Worm (Caenorhabditis elegans) whole organism, L1 larva: ENCODE measurements around the gene F25H8.2.
A peak's percentile ranks its signal among the peaks of the same experiment; 100 is the strongest.

Experiments
- C34B4.2 ChIP-seq: sonication (generic microtip); optimal IDR thresholded peaks from 2 replicates; lab custom pipeline; 2017; ENCODE audit warnings: mild to moderate bottlenecking, missing genetic modification characterization, missing compliant biosample characterization
- F16B12.6 ChIP-seq: fragments of 150-350 bp; optimal IDR thresholded peaks from 2 replicates; lab custom pipeline; 2014; ENCODE audit warnings: missing biosample characterization, missing genetic modification characterization
- ceh-63 ChIP-seq: fragments of 200-800 bp; sonication (Bioruptor generic); optimal IDR thresholded peaks from 2 replicates; lab custom pipeline; 2018; ENCODE audit warnings: mild to moderate bottlenecking, missing genetic modification characterization, missing compliant biosample characterization
- ceh-8 ChIP-seq: fragments of 200-800 bp; sonication (Bioruptor generic); optimal IDR thresholded peaks from 2 replicates; lab custom pipeline; 2018; ENCODE audit warnings: mild to moderate bottlenecking, missing genetic modification characterization, moderate library complexity, missing compliant biosample characterization
- ces-1 ChIP-seq: fragments of 150-350 bp; optimal IDR thresholded peaks from 2 replicates; lab custom pipeline; 2014; ENCODE audit warnings: missing biosample characterization, missing genetic modification reagents, missing genetic modification characterization
- efl-1 ChIP-seq, 4 experiments: fragments of 150-350 bp; optimal IDR thresholded peaks in 3 of 4; peaks in 1 of 4; 1 replicate in 1 of 4; 2 replicates in 3 of 4; lab custom pipeline; 2014; ENCODE audit warnings: missing biosample characterization in 2 of 4, missing genetic modification characterization in 2 of 4, missing genetic modification reagents in 2 of 4
- efl-3 ChIP-seq: fragments of 200-800 bp; sonication (Bioruptor generic); optimal IDR thresholded peaks from 2 replicates; lab custom pipeline; 2018; ENCODE audit warnings: mild to moderate bottlenecking, missing genetic modification characterization, missing compliant biosample characterization
- elt-2 ChIP-seq: sonication (generic microtip); optimal IDR thresholded peaks from 2 replicates; lab custom pipeline; 2016; ENCODE audit warnings: missing genetic modification characterization, mild to moderate bottlenecking, inconsistent platforms, missing compliant biosample characterization, missing genetic modification reagents
- ets-5 ChIP-seq: fragments of 200-800 bp; sonication (Bioruptor generic); IDR thresholded peaks from 2 replicates; pipeline ENCODE4 v1.3.6; 2022; ENCODE audit warnings: missing genetic modification characterization, missing compliant biosample characterization
- fkh-8 ChIP-seq: sonication (generic microtip); optimal IDR thresholded peaks from 2 replicates; lab custom pipeline; 2016; ENCODE audit warnings: mild to moderate bottlenecking, missing genetic modification characterization, missing compliant biosample characterization
- hlh-4 ChIP-seq: sonication (generic microtip); optimal IDR thresholded peaks from 2 replicates; lab custom pipeline; 2016; ENCODE audit warnings: mild to moderate bottlenecking, missing genetic modification characterization, missing compliant biosample characterization
- hpl-2 ChIP-seq: fragments of 150-350 bp; optimal IDR thresholded peaks from 2 replicates; lab custom pipeline; 2014; ENCODE audit warnings: missing biosample characterization, missing genetic modification reagents, missing genetic modification characterization
- jun-1 ChIP-seq: fragments of 150-350 bp; optimal IDR thresholded peaks from 2 replicates; lab custom pipeline; 2014; ENCODE audit warnings: missing biosample characterization, missing genetic modification reagents, missing genetic modification characterization
- lin-13 ChIP-seq: fragments of 150-350 bp; optimal IDR thresholded peaks from 2 replicates; lab custom pipeline; 2014; ENCODE audit warnings: missing biosample characterization, missing genetic modification reagents, missing genetic modification characterization
- lin-14 ChIP-seq: fragments of 200-800 bp; sonication (Bioruptor generic); optimal IDR thresholded peaks from 2 replicates; lab custom pipeline; 2018; ENCODE audit warnings: mild to moderate bottlenecking, missing genetic modification characterization, moderate library complexity, missing compliant biosample characterization
- lin-15B ChIP-seq: fragments of 150-350 bp; sonication (generic microtip); optimal IDR thresholded peaks from 3 replicates; lab custom pipeline; 2014; ENCODE audit warnings: missing biosample characterization, missing genetic modification characterization
- lin-35 ChIP-seq, 2 experiments: fragments of 150-350 bp; optimal IDR thresholded peaks; 2 replicates each; lab custom pipeline; 2014; ENCODE audit warnings: missing biosample characterization in 2 of 2, missing genetic modification characterization in 2 of 2, missing genetic modification reagents in 2 of 2
- lin-39 ChIP-seq: fragments of 150-350 bp; optimal IDR thresholded peaks from 2 replicates; lab custom pipeline; 2014; ENCODE audit warnings: missing biosample characterization, missing genetic modification reagents, missing genetic modification characterization
- lsy-2 ChIP-seq, 2 experiments: fragments of 150-350 bp; optimal IDR thresholded peaks; 2 replicates each; lab custom pipeline; 2014; ENCODE audit warnings: missing biosample characterization in 2 of 2, missing genetic modification characterization in 2 of 2
- mef-2 ChIP-seq: fragments of 150-350 bp; optimal IDR thresholded peaks from 2 replicates; lab custom pipeline; 2014; ENCODE audit warnings: missing biosample characterization, missing genetic modification characterization
- mep-1 ChIP-seq: fragments of 150-350 bp; optimal IDR thresholded peaks from 2 replicates; lab custom pipeline; 2014; ENCODE audit warnings: missing biosample characterization, missing genetic modification characterization
- nhr-19 ChIP-seq: fragments of 200-800 bp; sonication (Bioruptor generic); conservative IDR thresholded peaks from 2 replicates; pipeline ENCODE4 v1.3.6; 2022; ENCODE audit warnings: missing genetic modification characterization, missing compliant biosample characterization
- nhr-20 ChIP-seq: sonication (generic microtip); optimal IDR thresholded peaks from 2 replicates; lab custom pipeline; 2016; ENCODE audit warnings: mild to moderate bottlenecking, missing genetic modification characterization, missing compliant biosample characterization
- nhr-237 ChIP-seq: fragments of 150-350 bp; optimal IDR thresholded peaks from 2 replicates; lab custom pipeline; 2014; ENCODE audit warnings: missing biosample characterization, missing genetic modification characterization
- nhr-28 ChIP-seq: fragments of 150-350 bp; optimal IDR thresholded peaks from 2 replicates; lab custom pipeline; 2014; ENCODE audit warnings: missing biosample characterization, missing genetic modification characterization
- nhr-71 ChIP-seq: sonication (generic microtip); optimal IDR thresholded peaks from 2 replicates; lab custom pipeline; 2016; ENCODE audit warnings: mild to moderate bottlenecking, missing genetic modification characterization, moderate library complexity, missing compliant biosample characterization
- nhr-76 ChIP-seq: sonication (generic microtip); optimal IDR thresholded peaks from 2 replicates; lab custom pipeline; 2017; ENCODE audit warnings: missing biosample characterization, missing genetic modification characterization
- nhr-77 ChIP-seq: fragments of 150-350 bp; optimal IDR thresholded peaks from 2 replicates; lab custom pipeline; 2014; ENCODE audit warnings: missing biosample characterization, missing genetic modification characterization
- nhr-84 ChIP-seq: sonication (generic microtip); optimal IDR thresholded peaks from 2 replicates; lab custom pipeline; 2017; ENCODE audit warnings: missing biosample characterization, missing genetic modification characterization
- pag-3 ChIP-seq: sonication (generic microtip); optimal IDR thresholded peaks from 2 replicates; lab custom pipeline; 2017; ENCODE audit warnings: missing genetic modification characterization, mild to moderate bottlenecking, missing compliant biosample characterization, antibody characterized with exemption, borderline replicate concordance; ENCODE audit not compliant: insufficient read depth
- rnt-1 ChIP-seq: sonication (generic microtip); optimal IDR thresholded peaks from 2 replicates; lab custom pipeline; 2016; ENCODE audit warnings: mild to moderate bottlenecking, missing genetic modification characterization, moderate library complexity, missing compliant biosample characterization
- snu-23 ChIP-seq: sonication (generic microtip); optimal IDR thresholded peaks from 2 replicates; lab custom pipeline; 2016; ENCODE audit warnings: missing genetic modification characterization, missing compliant biosample characterization
- sptf-1 ChIP-seq: fragments of 150-350 bp; optimal IDR thresholded peaks from 2 replicates; lab custom pipeline; 2014; ENCODE audit warnings: missing biosample characterization, missing genetic modification characterization
- sup-37 ChIP-seq: fragments of 200-800 bp; sonication (Bioruptor generic); optimal IDR thresholded peaks from 2 replicates; lab custom pipeline; 2018; ENCODE audit warnings: mild to moderate bottlenecking, missing genetic modification characterization, missing compliant biosample characterization
- tbx-2 ChIP-seq: sonication (generic microtip); optimal IDR thresholded peaks from 2 replicates; lab custom pipeline; 2016; ENCODE audit warnings: missing genetic modification characterization, missing compliant biosample characterization
- tlp-1 ChIP-seq: fragments of 150-350 bp; optimal IDR thresholded peaks from 2 replicates; lab custom pipeline; 2014; ENCODE audit warnings: missing biosample characterization, missing genetic modification characterization
- unc-98 ChIP-seq: fragments of 200-800 bp; sonication (Bioruptor generic); IDR thresholded peaks from 2 replicates; pipeline ENCODE4 v1.3.6; 2022; ENCODE audit warnings: missing genetic modification characterization, missing compliant biosample characterization
- zag-1 ChIP-seq: fragments of 150-350 bp; optimal IDR thresholded peaks from 2 replicates; lab custom pipeline; 2014; ENCODE audit warnings: missing biosample characterization, missing genetic modification characterization

The F25H8.2 gene

DNA sequence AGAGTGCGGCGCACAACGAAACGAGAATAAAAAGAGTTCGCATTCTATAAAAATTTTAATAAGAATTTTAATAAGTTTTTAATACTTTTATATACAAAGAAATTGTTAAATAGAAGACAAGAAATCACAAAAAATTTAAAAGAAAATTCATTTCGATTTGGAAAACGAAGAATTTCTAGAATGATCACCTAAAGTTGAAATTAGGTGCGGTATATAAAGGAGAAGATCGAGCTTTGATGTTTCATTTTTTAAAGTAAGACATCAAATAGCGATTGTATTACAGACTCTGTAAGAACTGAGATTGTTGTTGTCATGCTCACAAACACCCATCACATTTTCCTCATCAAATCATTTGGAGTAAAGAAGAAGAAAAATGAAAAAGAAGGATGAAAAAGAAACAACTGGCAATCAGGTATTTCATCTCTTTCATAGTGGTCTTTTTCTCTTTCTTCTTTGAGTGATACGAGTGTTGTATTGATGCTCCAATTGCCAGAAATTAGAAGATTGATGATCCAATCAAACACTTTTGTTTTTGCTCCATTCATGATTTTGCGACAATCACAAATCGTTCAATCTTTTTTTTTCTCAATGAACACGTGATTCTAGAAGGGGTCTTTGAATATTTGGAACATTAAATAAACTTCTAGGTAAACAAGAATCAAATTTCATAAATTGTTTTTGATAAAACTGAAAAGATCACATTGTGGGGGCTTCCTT, 3.7 kb upstream of the F25H8.2 start, which contains the start of gene dur-1:
Gene dur-1, minus strand, starts transcription at position 51 of the 717 bp plus-strand sequence.
- no peak for TF ChIP-seq jun-1 (tag; lab: Kevin White, UChicago)
- TF ChIP-seq zag-1 (tag; lab: Kevin White, UChicago) = no peak
- TF ChIP-seq F16B12.6 = no peak
- no peak for TF ChIP-seq hpl-2 (GFP tag; lab: Kevin White, UChicago)
- peak; percentile 69 for TF ChIP-seq nhr-19 (GFP tag; lab: Robert Waterston, UW)
- TF ChIP-seq ets-5 (GFP tag; lab: Robert Waterston, UW) = no peak
- TF ChIP-seq pag-3 (tag; lab: Kevin White, UChicago) = peak; percentile 46
- no peak for TF ChIP-seq efl-1 (optimal IDR thresholded peaks at IDR 0.05; lab: Kevin White, UChicago)
- no peak for TF ChIP-seq efl-1 (GFP tag; optimal IDR thresholded peaks at IDR 0.05 in 1 of 2; lab: Kevin White, UChicago)
- no peak for TF ChIP-seq elt-2 (tag; lab: Kevin White, UChicago)
- no peak for TF ChIP-seq mef-2 (tag; lab: Kevin White, UChicago)
- TF ChIP-seq nhr-237 (tag; lab: Kevin White, UChicago) = no peak
- no peak for TF ChIP-seq fkh-8 (tag; lab: Kevin White, UChicago)
- TF ChIP-seq lin-13 (GFP tag; lab: Kevin White, UChicago) = no peak
- TF ChIP-seq nhr-71 (tag; lab: Kevin White, UChicago) = peak; percentile 83
- no peak for TF ChIP-seq ces-1
- TF ChIP-seq nhr-77 (tag; lab: Kevin White, UChicago) = no peak
- TF ChIP-seq mep-1 (tag; lab: Kevin White, UChicago) = no peak
- peak; percentile 44 for TF ChIP-seq snu-23 (GFP tag; lab: Kevin White, UChicago)
- no peak for TF ChIP-seq tbx-2
- TF ChIP-seq lin-39 (tag; lab: Kevin White, UChicago) = peak; percentile 90
- no peak for TF ChIP-seq lin-15B (tag; lab: Kevin White, UChicago)
- TF ChIP-seq lin-14 (GFP tag; lab: Kevin White, UChicago) = peak; percentile 84
- TF ChIP-seq sup-37 (GFP tag; lab: Kevin White, UChicago) = no peak
- peak; percentile 60 to 64 for TF ChIP-seq lsy-2 (tag; optimal IDR thresholded peaks at IDR 0.05; lab: Kevin White, UChicago)
- TF ChIP-seq sptf-1 (tag; lab: Kevin White, UChicago) = no peak
- TF ChIP-seq unc-98 = no peak
- TF ChIP-seq lin-35 (GFP tag; optimal IDR thresholded peaks at IDR 0.05; lab: Kevin White, UChicago) = peak in 1 of 2 experiments; percentile 5
- TF ChIP-seq hlh-4 (tag; lab: Kevin White, UChicago) = no peak
- no peak for TF ChIP-seq nhr-28 (tag; lab: Kevin White, UChicago)
- TF ChIP-seq nhr-20 = peak; percentile 23
- TF ChIP-seq ceh-63 (GFP tag; lab: Kevin White, UChicago) = no peak
- TF ChIP-seq tlp-1 (tag; lab: Kevin White, UChicago) = no peak
- TF ChIP-seq rnt-1 = peak; percentile 62
- TF ChIP-seq nhr-84 (tag; lab: Kevin White, UChicago) = no peak

ce11 chrIV:9933580-9933979, 1.5 kb downstream of the F25H8.2 start, which contains the start of gene spe-29:
spe-29 (plus strand) TSS chrIV:9933880.
- no peak for TF ChIP-seq efl-1 (optimal IDR thresholded peaks at IDR 0.05; lab: Kevin White, UChicago)
- TF ChIP-seq efl-1 (GFP tag; optimal IDR thresholded peaks at IDR 0.05 in 1 of 2; lab: Kevin White, UChicago) = peak in 1 of 2 experiments; percentile 1
- TF ChIP-seq hlh-4 (tag; lab: Kevin White, UChicago) = no peak
- no peak for TF ChIP-seq nhr-76 (tag; lab: Kevin White, UChicago)
- TF ChIP-seq efl-3 (GFP tag; lab: Kevin White, UChicago) = no peak

ce11 chrIV:9943214-9943613, 11.2 kb downstream of the F25H8.2 start:
- TF ChIP-seq tlp-1 (tag; lab: Kevin White, UChicago) (no peak), ceh-8 (GFP tag; lab: Kevin White, UChicago) (no peak), C34B4.2 (tag; lab: Kevin White, UChicago) (no peak)
